Worm (Caenorhabditis elegans) whole organism, L1 larva: ENCODE measurements around the gene Y39G8B.1.

Experiments
- ama-1 ChIP-seq: fragments of 150-350 bp; optimal IDR thresholded peaks from 2 replicates; lab custom pipeline; 2014
- fos-1 ChIP-seq: fragments of 150-350 bp; optimal IDR thresholded peaks from 2 replicates; lab custom pipeline; 2014; ENCODE audit warnings: missing biosample characterization, missing genetic modification characterization
- lin-13 ChIP-seq: fragments of 150-350 bp; optimal IDR thresholded peaks from 2 replicates; lab custom pipeline; 2014; ENCODE audit warnings: missing biosample characterization, missing genetic modification reagents, missing genetic modification characterization
- mdl-1 ChIP-seq, 2 experiments: fragments of 150-350 bp; optimal IDR thresholded peaks; 2 replicates each; lab custom pipeline; 2014 to 2017; ENCODE audit warnings: missing biosample characterization in 2 of 2, missing genetic modification characterization in 2 of 2, inconsistent platforms in 1 of 2
- mef-2 ChIP-seq: fragments of 150-350 bp; optimal IDR thresholded peaks from 2 replicates; lab custom pipeline; 2014; ENCODE audit warnings: missing biosample characterization, missing genetic modification characterization
- nhr-28 ChIP-seq: fragments of 150-350 bp; optimal IDR thresholded peaks from 2 replicates; lab custom pipeline; 2014; ENCODE audit warnings: missing biosample characterization, missing genetic modification characterization
- nhr-77 ChIP-seq: fragments of 150-350 bp; optimal IDR thresholded peaks from 2 replicates; lab custom pipeline; 2014; ENCODE audit warnings: missing biosample characterization, missing genetic modification characterization
- nhr-90 ChIP-seq: sonication (generic microtip); optimal IDR thresholded peaks from 2 replicates; lab custom pipeline; 2016; ENCODE audit warnings: mild to moderate bottlenecking, missing genetic modification characterization, missing compliant biosample characterization; ENCODE audit not compliant: poor library complexity
- snpc-4 ChIP-seq: fragments of 150-350 bp; optimal IDR thresholded peaks from 2 replicates; lab custom pipeline; 2014; ENCODE audit warnings: missing biosample characterization, missing genetic modification characterization
- unc-62 ChIP-seq: fragments of 150-350 bp; optimal IDR thresholded peaks from 2 replicates; lab custom pipeline; 2014; ENCODE audit warnings: missing biosample characterization, missing genetic modification reagents, missing genetic modification characterization
- unc-98 ChIP-seq: fragments of 200-800 bp; sonication (Bioruptor generic); IDR thresholded peaks from 2 replicates; pipeline ENCODE4 v1.3.6; 2022; ENCODE audit warnings: missing genetic modification characterization, missing compliant biosample characterization

DNA sequence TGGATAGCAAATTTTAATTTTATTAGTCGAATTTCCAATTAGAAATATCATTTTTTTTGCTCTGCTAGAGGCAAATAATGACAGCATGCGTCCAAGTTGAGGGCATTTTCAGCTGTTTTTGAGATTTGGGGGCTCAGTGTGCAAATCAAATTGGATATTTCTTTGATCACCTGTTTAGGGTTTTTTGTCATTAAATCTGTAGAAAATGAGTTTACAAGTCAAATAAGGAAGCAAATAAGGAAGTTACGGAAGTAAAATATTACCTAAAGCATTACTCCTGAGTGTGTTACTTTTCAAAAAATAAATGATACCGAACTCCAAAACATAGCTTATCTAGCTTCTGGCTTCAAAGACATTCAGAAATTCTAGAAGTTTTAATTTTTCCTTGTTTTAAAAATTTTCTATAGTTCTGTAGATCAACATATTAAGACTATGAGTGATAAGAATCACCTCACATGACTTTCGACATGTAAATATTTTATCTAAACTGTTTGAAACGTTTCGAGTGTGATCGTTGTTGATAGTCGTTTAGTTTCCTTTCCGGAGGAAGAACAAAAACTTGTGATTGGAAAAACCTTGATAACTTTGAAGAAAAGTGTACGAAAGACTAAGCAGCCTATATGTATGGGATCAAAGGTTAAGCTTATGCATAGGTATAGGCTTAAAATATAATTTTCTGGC is 6.4 kb upstream of the Y39G8B.1 start, which contains the start of gene sre-48:
- TF ChIP-seq nhr-28 (tag; lab: Kevin White, UChicago) (no peak), mdl-1 (tag; optimal IDR thresholded peaks at IDR 0.05; lab: Kevin White, UChicago) (no peak), fos-1 (tag; lab: Kevin White, UChicago) (no peak), unc-62 (no peak), lin-13 (GFP tag; lab: Kevin White, UChicago) (no peak), unc-98 (GFP tag; lab: Robert Waterston, UW) (no peak), nhr-90 (tag; lab: Kevin White, UChicago) (no peak), mef-2 (tag; lab: Kevin White, UChicago) (no peak), nhr-77 (tag; lab: Kevin White, UChicago) (no peak), ama-1 (lab: Kevin White, UChicago) (no peak), snpc-4 (no peak)
